Worm (Caenorhabditis elegans): ENCODE results near the gene egl-36.

egl-36 gene

DNA sequence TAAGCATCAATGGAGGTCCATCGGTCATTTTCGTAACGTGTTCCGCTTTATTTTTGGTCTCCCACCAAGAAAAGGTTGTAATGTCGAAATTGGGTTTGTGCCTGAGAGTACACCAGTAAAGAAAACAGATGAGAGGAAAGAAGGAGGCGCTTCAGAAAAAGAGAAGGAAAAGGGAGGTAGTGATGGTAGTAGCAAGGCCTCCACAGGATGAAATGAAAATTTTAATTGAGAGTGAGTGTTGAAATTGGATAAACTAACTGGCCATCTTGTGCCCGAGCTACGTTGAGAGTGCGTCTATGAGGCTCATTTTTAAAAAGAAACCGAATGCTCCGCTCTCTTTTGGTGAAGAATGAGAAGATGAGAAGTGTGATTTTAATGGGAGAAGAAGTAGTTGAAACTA, 12.3 kb downstream of the egl-36 start, which contains the start of gene R07A4.2:
Gene R07A4.2 (minus strand): TSS at position 101 of the 400 bp plus-strand sequence.
- TF ChIP-seq nhr-90 (tag; optimal IDR thresholded peaks at IDR 0.05) (no peak), F49E8.2 (tag; optimal IDR thresholded peaks at IDR 0.05; ENCODE audit: insufficient read depth) (no peak), D2030.7 (GFP tag; IDR thresholded peaks at IDR 0.05) (no peak), fkh-3 (tag; optimal IDR thresholded peaks at IDR 0.05) (no peak), tlf-1 (GFP tag; optimal IDR thresholded peaks at IDR 0.05) (no peak)

ce11 chrX:10748145-10748544, 14.0 kb downstream of the egl-36 start:
- TF ChIP-seq atf-7 (tag; optimal IDR thresholded peaks at IDR 0.05) (no peak), nhr-80 (tag; optimal IDR thresholded peaks at IDR 0.05) (peak; percentile 80)

DNA sequence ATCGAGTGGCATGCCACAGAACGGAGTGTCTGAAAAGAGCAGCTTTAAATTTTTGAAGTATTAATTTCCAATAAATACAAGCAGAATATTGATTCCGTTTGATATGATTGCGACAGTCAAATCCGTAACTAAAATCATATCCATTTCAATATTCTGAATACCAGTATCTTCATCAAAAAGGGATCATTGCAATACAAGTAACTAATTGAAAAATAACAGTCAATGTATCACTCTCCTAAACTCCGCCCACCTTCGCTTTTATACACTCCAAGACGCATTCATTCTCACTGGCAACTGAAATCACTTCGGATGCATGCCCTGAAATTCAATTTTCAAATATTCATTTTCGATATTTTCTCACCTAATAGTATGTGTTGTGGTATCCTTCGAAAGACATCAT, 19.3 kb downstream of the egl-36 start, which contains the start of gene R07A4.3:
Gene R07A4.3 (plus strand): TSS at position 301 of the 400 bp plus-strand sequence.
- TF ChIP-seq ztf-25 (GFP tag; IDR thresholded peaks at IDR 0.05), result no peak
- TF ChIP-seq unc-62 (GFP tag; optimal IDR thresholded peaks at IDR 0.05), result no peak
- no peak for TF ChIP-seq sdz-38 (tag; optimal IDR thresholded peaks at IDR 0.05)
- no peak for TF ChIP-seq ets-4 (GFP tag; optimal IDR thresholded peaks at IDR 0.05)
- TF ChIP-seq nhr-27 (tag; optimal IDR thresholded peaks at IDR 0.05), result no peak
- no peak for TF ChIP-seq nhr-90 (tag; optimal IDR thresholded peaks at IDR 0.05)
- TF ChIP-seq fkh-3 (tag; optimal IDR thresholded peaks at IDR 0.05), result no peak
- no peak for TF ChIP-seq lag-1 (GFP tag; IDR thresholded peaks at IDR 0.05)
- no peak for TF ChIP-seq let-607 (tag; optimal IDR thresholded peaks at IDR 0.05)
- TF ChIP-seq F39B2.1 (GFP tag; IDR thresholded peaks at IDR 0.05), result no peak
- TF ChIP-seq nhr-80 (tag; optimal IDR thresholded peaks at IDR 0.05), result no peak
- no peak for TF ChIP-seq nfya-1 (tag; optimal IDR thresholded peaks at IDR 0.05; ENCODE audit: borderline replicate concordance, insufficient read depth)
- TF ChIP-seq lin-35 (GFP tag; optimal IDR thresholded peaks at IDR 0.05), result no peak
- no peak for TF ChIP-seq rec-8 (tag; optimal IDR thresholded peaks at IDR 0.05)
- TF ChIP-seq B0035.1 (tag; optimal IDR thresholded peaks at IDR 0.05), result no peak
- no peak for TF ChIP-seq repo-1 (tag; optimal IDR thresholded peaks at IDR 0.05)
- TF ChIP-seq ama-1 (optimal IDR thresholded peaks at IDR 0.05), result no peak
- no peak for TF ChIP-seq ama-1 (GFP tag; optimal IDR thresholded peaks at IDR 0.05)
- TF ChIP-seq ztf-26 (tag; optimal IDR thresholded peaks at IDR 0.05), result no peak

- no peak for TF ChIP-seq bed-2 (GFP tag; IDR thresholded peaks at IDR 0.05)
- TF ChIP-seq sea-2 (GFP tag; IDR thresholded peaks at IDR 0.05), result no peak
- no peak for TF ChIP-seq Y53G8AR.9 (GFP tag; conservative IDR thresholded peaks at IDR 0.05)
- TF ChIP-seq K11D2.4 (GFP tag; IDR thresholded peaks at IDR 0.05), result no peak
- TF ChIP-seq hmg-1.2 (GFP tag; IDR thresholded peaks at IDR 0.05), result no peak
- no peak for TF ChIP-seq bed-1 (GFP tag; IDR thresholded peaks at IDR 0.05)
- TF ChIP-seq lir-1 (GFP tag; conservative IDR thresholded peaks at IDR 0.05), result no peak
- no peak for TF ChIP-seq dox-1 (GFP tag; IDR thresholded peaks at IDR 0.05)
- no peak for TF ChIP-seq F57C9.4 (tag; optimal IDR thresholded peaks at IDR 0.05)
- TF ChIP-seq madf-6 (GFP tag; IDR thresholded peaks at IDR 0.05), result no peak
- TF ChIP-seq athp-1 (tag; optimal IDR thresholded peaks at IDR 0.05), result no peak
- no peak for TF ChIP-seq repo-1 (tag; optimal IDR thresholded peaks at IDR 0.05)
- no peak for TF ChIP-seq ztf-28 (GFP tag; IDR thresholded peaks at IDR 0.05)
- no peak for TF ChIP-seq F52B5.7 (tag; optimal IDR thresholded peaks at IDR 0.05)
- no peak for TF ChIP-seq F23B12.7 (tag; optimal IDR thresholded peaks at IDR 0.05; ENCODE audit: insufficient read depth)
These were observed 20.4 kb downstream of the egl-36 start for ce11 chrX:10754532-10754931.
